Worm (Caenorhabditis elegans) whole organism, mixed stage, embryonic: ENCODE results near the gene F56B6.6.

Experiments used
- M03D4.4 ChIP-seq: sonication (generic microtip); optimal IDR thresholded peaks from 2 replicates; lab custom pipeline; 2017; ENCODE audit warnings: mild to moderate bottlenecking, missing genetic modification characterization, missing compliant biosample characterization
- bed-3 ChIP-seq: fragments of 200-800 bp; sonication (Bioruptor generic); optimal IDR thresholded peaks from 3 replicates; lab custom pipeline; 2018; ENCODE audit warnings: mild to moderate bottlenecking, missing genetic modification characterization, moderate library complexity, missing compliant biosample characterization
- ceh-39 ChIP-seq: fragments of 150-350 bp; optimal IDR thresholded peaks from 2 replicates; lab custom pipeline; 2014; ENCODE audit warnings: missing biosample characterization, missing genetic modification characterization
- ceh-43 ChIP-seq: fragments of 200-800 bp; sonication (Bioruptor generic); optimal IDR thresholded peaks from 2 replicates; lab custom pipeline; 2018; ENCODE audit warnings: mild to moderate bottlenecking, missing genetic modification characterization, moderate library complexity, missing compliant biosample characterization
- ceh-83 ChIP-seq: fragments of 200-800 bp; sonication (Bioruptor generic); optimal IDR thresholded peaks from 2 replicates; lab custom pipeline; 2018; ENCODE audit warnings: mild to moderate bottlenecking, missing genetic modification characterization, missing compliant biosample characterization
- ces-1 ChIP-seq: fragments of 150-350 bp; optimal IDR thresholded peaks from 2 replicates; lab custom pipeline; 2014; ENCODE audit warnings: missing biosample characterization, missing genetic modification reagents, missing genetic modification characterization
- cnd-1 ChIP-seq: fragments of 200-800 bp; sonication (Bioruptor generic); optimal IDR thresholded peaks from 2 replicates; lab custom pipeline; 2018; ENCODE audit warnings: mild to moderate bottlenecking, missing genetic modification characterization, missing compliant biosample characterization
- drap-1 ChIP-seq: fragments of 200-800 bp; sonication (Bioruptor generic); optimal IDR thresholded peaks from 3 replicates; lab custom pipeline; 2018; ENCODE audit warnings: mild to moderate bottlenecking, missing genetic modification characterization, missing compliant biosample characterization
- elt-1 ChIP-seq: sonication (generic microtip); optimal IDR thresholded peaks from 2 replicates; lab custom pipeline; 2017; ENCODE audit warnings: missing genetic modification characterization, mild to moderate bottlenecking, missing compliant biosample characterization, antibody characterized with exemption, moderate library complexity, borderline replicate concordance; ENCODE audit not compliant: insufficient read depth
- elt-3 ChIP-seq: fragments of 150-350 bp; optimal IDR thresholded peaks from 2 replicates; lab custom pipeline; 2014; ENCODE audit warnings: missing biosample characterization, missing genetic modification characterization
- flh-1 ChIP-seq: fragments of 200-800 bp; sonication (Bioruptor generic); optimal IDR thresholded peaks from 2 replicates; lab custom pipeline; 2018; ENCODE audit warnings: mild to moderate bottlenecking, missing genetic modification characterization, moderate library complexity, missing compliant biosample characterization
- ham-2 ChIP-seq: fragments of 200-800 bp; sonication (Bioruptor generic); optimal IDR thresholded peaks from 2 replicates; lab custom pipeline; 2018; ENCODE audit warnings: mild to moderate bottlenecking, missing genetic modification characterization, missing compliant biosample characterization
- hlh-1 ChIP-seq: fragments of 150-350 bp; optimal IDR thresholded peaks from 2 replicates; lab custom pipeline; 2014; ENCODE audit warnings: missing biosample characterization, missing genetic modification reagents, missing genetic modification characterization
- lin-13 ChIP-seq: fragments of 150-350 bp; optimal IDR thresholded peaks from 2 replicates; lab custom pipeline; 2014; ENCODE audit warnings: missing biosample characterization, missing genetic modification characterization
- lin-32 ChIP-seq: fragments of 200-800 bp; sonication (Bioruptor generic); optimal IDR thresholded peaks from 2 replicates; lab custom pipeline; 2018; ENCODE audit warnings: mild to moderate bottlenecking, missing genetic modification characterization, missing compliant biosample characterization
- lsy-2 ChIP-seq: fragments of 150-350 bp; optimal IDR thresholded peaks from 2 replicates; lab custom pipeline; 2014; ENCODE audit warnings: missing biosample characterization, missing genetic modification characterization
- mab-5 ChIP-seq: fragments of 150-350 bp; optimal IDR thresholded peaks from 2 replicates; lab custom pipeline; 2014; ENCODE audit warnings: missing biosample characterization, missing genetic modification characterization
- mep-1 ChIP-seq: fragments of 150-350 bp; optimal IDR thresholded peaks from 2 replicates; lab custom pipeline; 2017; ENCODE audit warnings: missing biosample characterization, missing genetic modification reagents, missing genetic modification characterization, inconsistent platforms
- mls-2 ChIP-seq: sonication (generic microtip); optimal IDR thresholded peaks from 2 replicates; lab custom pipeline; 2016; ENCODE audit warnings: mild to moderate bottlenecking, missing genetic modification characterization, moderate library complexity, missing compliant biosample characterization
- nhr-12 ChIP-seq: fragments of 150-350 bp; optimal IDR thresholded peaks from 2 replicates; lab custom pipeline; 2014; ENCODE audit warnings: missing biosample characterization, missing genetic modification characterization
- nhr-2 ChIP-seq: fragments of 150-350 bp; optimal IDR thresholded peaks from 2 replicates; lab custom pipeline; 2014; ENCODE audit warnings: missing biosample characterization, missing genetic modification characterization
- nhr-237 ChIP-seq: fragments of 150-350 bp; optimal IDR thresholded peaks from 2 replicates; lab custom pipeline; 2014; ENCODE audit warnings: missing biosample characterization, missing genetic modification characterization
- nhr-28 ChIP-seq: fragments of 150-350 bp; optimal IDR thresholded peaks from 2 replicates; lab custom pipeline; 2014; ENCODE audit warnings: missing biosample characterization, missing genetic modification characterization
- pha-4 ChIP-seq: fragments of 150-350 bp; optimal IDR thresholded peaks from 2 replicates; lab custom pipeline; 2018; ENCODE audit warnings: missing biosample characterization, missing genetic modification reagents, missing genetic modification characterization
- sem-2 ChIP-seq: fragments of 200-800 bp; sonication (Bioruptor generic); optimal IDR thresholded peaks from 2 replicates; lab custom pipeline; 2018; ENCODE audit warnings: mild to moderate bottlenecking, missing genetic modification characterization, missing compliant biosample characterization
- snpc-4 ChIP-seq: fragments of 150-350 bp; optimal IDR thresholded peaks from 2 replicates; lab custom pipeline; 2014; ENCODE audit warnings: missing biosample characterization, missing genetic modification characterization
- sptf-1 ChIP-seq: sonication (generic microtip); optimal IDR thresholded peaks from 2 replicates; lab custom pipeline; 2017; ENCODE audit warnings: mild to moderate bottlenecking, missing genetic modification characterization, moderate library complexity, missing compliant biosample characterization
- tbx-8 ChIP-seq: fragments of 200-800 bp; sonication (Bioruptor generic); optimal IDR thresholded peaks from 2 replicates; lab custom pipeline; 2018; ENCODE audit warnings: mild to moderate bottlenecking, missing genetic modification characterization, moderate library complexity, missing compliant biosample characterization
- unc-120 ChIP-seq: sonication (generic microtip); optimal IDR thresholded peaks from 2 replicates; lab custom pipeline; 2017; ENCODE audit warnings: missing genetic modification characterization, missing compliant biosample characterization; ENCODE audit not compliant: poor library complexity, severe bottlenecking
- unc-39 ChIP-seq: fragments of 150-350 bp; optimal IDR thresholded peaks from 2 replicates; lab custom pipeline; 2014; ENCODE audit warnings: missing biosample characterization, missing genetic modification characterization
- unc-62 ChIP-seq: fragments of 150-350 bp; optimal IDR thresholded peaks from 2 replicates; lab custom pipeline; 2014; ENCODE audit warnings: missing biosample characterization, missing genetic modification reagents, missing genetic modification characterization
- zip-8 ChIP-seq: fragments of 150-350 bp; optimal IDR thresholded peaks from 2 replicates; lab custom pipeline; 2014; ENCODE audit warnings: missing biosample characterization, missing genetic modification characterization
- ztf-11 ChIP-seq: fragments of 150-350 bp; optimal IDR thresholded peaks from 2 replicates; lab custom pipeline; 2014; ENCODE audit warnings: missing biosample characterization, missing genetic modification characterization

Gene F56B6.6

ce11 chrX:3518494-3518893, 14.3 kb downstream of the F56B6.6 start, which contains the start of gene npr-16:
Gene npr-16, plus strand, starts transcription at chrX:3518794.
- TF ChIP-seq ztf-11 (no peak), nhr-2 (no peak), snpc-4 (tag; lab: Kevin White, UChicago) (no peak), ceh-43 (no peak), elt-3 (tag; lab: Kevin White, UChicago) (no peak), nhr-28 (tag; lab: Kevin White, UChicago) (no peak), lin-13 (tag; lab: Kevin White, UChicago) (no peak), bed-3 (no peak), nhr-237 (tag; lab: Kevin White, UChicago) (no peak), cnd-1 (tag; lab: Kevin White, UChicago) (no peak), unc-120 (tag; lab: Kevin White, UChicago) (no peak), drap-1 (GFP tag; lab: Kevin White, UChicago) (no peak), tbx-8 (no peak), elt-1 (tag; lab: Kevin White, UChicago) (no peak), sem-2 (GFP tag; lab: Kevin White, UChicago) (no peak)

DNA sequence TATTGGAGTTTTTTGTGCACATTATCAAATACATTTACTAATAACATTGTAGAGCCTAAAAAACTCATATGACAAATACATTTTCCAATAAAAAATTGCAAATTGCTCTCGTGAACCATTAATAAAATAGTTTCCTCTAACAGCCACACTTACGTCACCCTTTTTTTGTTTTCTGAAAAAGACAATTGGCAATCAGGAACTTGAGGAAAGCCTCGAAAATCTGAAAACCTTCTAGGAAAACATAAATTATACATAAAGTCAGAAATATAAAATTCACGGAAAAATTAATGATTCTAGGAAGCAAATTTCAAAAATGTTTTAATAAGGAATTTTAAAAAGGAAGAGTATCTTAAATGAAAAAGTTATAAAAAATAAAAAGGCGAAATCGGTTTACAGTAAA, 15.7 kb downstream of the F56B6.6 start:
- TF ChIP-seq nhr-28 (tag; lab: Kevin White, UChicago), result no peak
- no peak for TF ChIP-seq ham-2
- no peak for TF ChIP-seq nhr-237 (tag; lab: Kevin White, UChicago)
- no peak for TF ChIP-seq drap-1 (GFP tag; lab: Kevin White, UChicago)
- TF ChIP-seq mep-1 (tag; lab: Kevin White, UChicago), result no peak
- no peak for TF ChIP-seq lin-32 (GFP tag; lab: Kevin White, UChicago)
- no peak for TF ChIP-seq unc-62 (GFP tag; lab: Kevin White, UChicago)
- TF ChIP-seq ceh-43, result no peak
- no peak for TF ChIP-seq M03D4.4
- TF ChIP-seq, all 35 proteins: peak for 0

- TF ChIP-seq ces-1 (peak; percentile 54), ceh-39 (tag; lab: Kevin White, UChicago) (no peak)
- TF ChIP-seq, all 35 proteins: peak for 1
Measured at ce11 chrX:3513715-3514114, 19.1 kb downstream of the F56B6.6 start.

- TF ChIP-seq elt-3 (tag; lab: Kevin White, UChicago) (no peak), mab-5 (tag; lab: Kevin White, UChicago) (no peak), cnd-1 (tag; lab: Kevin White, UChicago) (no peak), mls-2 (no peak), hlh-1 (no peak), nhr-12 (tag; lab: Kevin White, UChicago) (no peak), lsy-2 (tag; lab: Kevin White, UChicago) (no peak), zip-8 (tag; lab: Kevin White, UChicago) (no peak), lin-32 (GFP tag; lab: Kevin White, UChicago) (no peak), elt-1 (tag; lab: Kevin White, UChicago) (no peak), flh-1 (GFP tag; lab: Kevin White, UChicago) (no peak), pha-4 (tag; lab: Kevin White, UChicago) (no peak), sptf-1 (tag; lab: Kevin White, UChicago) (no peak), M03D4.4 (no peak), sem-2 (GFP tag; lab: Kevin White, UChicago) (no peak), ceh-39 (tag; lab: Kevin White, UChicago) (no peak), ceh-43 (no peak), mep-1 (tag; lab: Kevin White, UChicago) (no peak), unc-39 (tag; lab: Kevin White, UChicago) (no peak)
- TF ChIP-seq, all 35 proteins: peak for 0
Measured at ce11 chrX:3508906-3509305, 23.9 kb downstream of the F56B6.6 start, which contains the start of gene sox-4. Gene sox-4, minus strand, starts transcription at chrX:3509006.

- TF ChIP-seq ceh-83 (GFP tag; lab: Kevin White, UChicago) (no peak), mep-1 (tag; lab: Kevin White, UChicago) (no peak), hlh-1 (no peak), elt-1 (tag; lab: Kevin White, UChicago) (no peak), sptf-1 (tag; lab: Kevin White, UChicago) (no peak), ceh-43 (no peak), ces-1 (no peak), cnd-1 (tag; lab: Kevin White, UChicago) (no peak), nhr-28 (tag; lab: Kevin White, UChicago) (no peak), ztf-11 (no peak), elt-3 (tag; lab: Kevin White, UChicago) (no peak), ceh-39 (tag; lab: Kevin White, UChicago) (no peak), bed-3 (no peak), mls-2 (no peak), lin-32 (GFP tag; lab: Kevin White, UChicago) (no peak), sem-2 (GFP tag; lab: Kevin White, UChicago) (no peak)
Measured at ce11 chrX:3507214-3507613, 25.6 kb downstream of the F56B6.6 start.
